Fruit fly (Drosophila melanogaster): ENCODE results near the gene CG46465.

DNA sequence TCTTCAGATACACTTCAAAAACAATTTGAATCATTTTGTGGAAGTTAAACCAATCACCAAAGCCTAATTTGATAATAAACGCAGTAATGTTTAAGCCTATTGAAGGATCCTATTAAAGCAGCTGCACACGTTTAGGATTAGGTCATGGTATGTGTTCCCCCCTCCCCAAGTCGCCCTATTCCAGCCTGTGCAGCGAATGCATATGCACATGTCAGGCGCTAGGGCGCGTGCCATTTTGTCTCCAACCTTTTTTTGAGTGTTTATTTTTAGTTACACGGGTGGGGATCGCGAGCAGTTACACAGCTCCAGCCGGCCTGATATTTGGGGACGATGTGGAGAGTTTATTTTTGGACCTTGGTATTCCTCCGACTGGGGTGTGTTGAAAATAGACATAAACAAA, 44.7 kb downstream of the CG46465 start:
- TF ChIP-seq Hr39 (GFP tag; optimal IDR thresholded peaks at IDR 0.05) (no peak), Blimp-1 (GFP tag; optimal IDR thresholded peaks at IDR 0.05) (no peak), net (GFP tag; optimal IDR thresholded peaks at IDR 0.05) (no peak), ss (GFP tag; optimal IDR thresholded peaks at IDR 0.05) (no peak)
